Worm (Caenorhabditis elegans): ENCODE results near the gene eor-2.

ce11 chrX:14584335-14584734 lies 18.5 kb upstream of the eor-2 start:
- TF ChIP-seq ama-1 (optimal IDR thresholded peaks at IDR 0.05) (no peak), ceh-16 (tag; optimal IDR thresholded peaks at IDR 0.05) (no peak), crh-2 (tag; optimal IDR thresholded peaks at IDR 0.05) (no peak), skn-1 (tag; optimal IDR thresholded peaks at IDR 0.05) (no peak), ztf-1 (GFP tag; conservative IDR thresholded peaks at IDR 0.05) (no peak), unc-62 (GFP tag; optimal IDR thresholded peaks at IDR 0.05) (no peak)

Data from whole organism, L2 larva.